Fruit fly (Drosophila melanogaster) whole organism, embryonic: ENCODE data around the gene brat.

Experiments
- Atf-2 ChIP-seq: fragments of 200-800 bp; sonication (Bioruptor generic); optimal IDR thresholded peaks from 2 replicates; lab custom pipeline; 2016; ENCODE audit warnings: missing biosample characterization, missing genetic modification characterization
- B-H2 ChIP-seq: fragments of 200-800 bp; sonication (Bioruptor generic); optimal IDR thresholded peaks from 2 replicates; lab custom pipeline; 2018; ENCODE audit warnings: missing biosample characterization, mild to moderate bottlenecking, missing genetic modification characterization
- CG11723 ChIP-seq: fragments of 200-800 bp; sonication (Bioruptor generic); optimal IDR thresholded peaks from 2 replicates; lab custom pipeline; 2017; ENCODE audit warnings: missing biosample characterization, mild to moderate bottlenecking, missing genetic modification characterization
- CG12744 ChIP-seq: fragments of 200-800 bp; sonication (Bioruptor generic); optimal IDR thresholded peaks from 2 replicates; lab custom pipeline; 2016; ENCODE audit warnings: missing biosample characterization, missing genetic modification characterization
- CG13894 ChIP-seq: fragments of 200-800 bp; sonication (Bioruptor generic); optimal IDR thresholded peaks from 3 replicates; lab custom pipeline; 2018; ENCODE audit warnings: missing biosample characterization, mild to moderate bottlenecking, missing genetic modification characterization, moderate library complexity
- CG15073 ChIP-seq: fragments of 200-800 bp; sonication (Bioruptor generic); optimal IDR thresholded peaks from 2 replicates; lab custom pipeline; 2016; ENCODE audit warnings: missing biosample characterization, missing genetic modification characterization
- CG15601 ChIP-seq: fragments of 200-800 bp; sonication (Bioruptor generic); optimal IDR thresholded peaks from 3 replicates; lab custom pipeline; 2019; ENCODE audit warnings: missing biosample characterization, mild to moderate bottlenecking, missing genetic modification characterization, moderate library complexity
- CG1602 ChIP-seq: fragments of 200-800 bp; sonication (Bioruptor generic); optimal IDR thresholded peaks from 3 replicates; lab custom pipeline; 2016; ENCODE audit warnings: missing biosample characterization, missing genetic modification characterization
- CG1603 ChIP-seq: fragments of 200-800 bp; sonication (Bioruptor generic); optimal IDR thresholded peaks from 2 replicates; lab custom pipeline; 2019; ENCODE audit warnings: missing biosample characterization, mild to moderate bottlenecking, missing genetic modification characterization, moderate library complexity
- CG2116 ChIP-seq: fragments of 200-800 bp; sonication (Bioruptor generic); optimal IDR thresholded peaks from 3 replicates; lab custom pipeline; 2018; ENCODE audit warnings: missing biosample characterization, mild to moderate bottlenecking, missing genetic modification characterization
- CG2202 ChIP-seq: fragments of 200-800 bp; sonication (Bioruptor generic); optimal IDR thresholded peaks from 2 replicates; lab custom pipeline; 2018; ENCODE audit warnings: missing biosample characterization, mild to moderate bottlenecking, missing genetic modification characterization
- CG31388 ChIP-seq: fragments of 200-800 bp; sonication (Bioruptor generic); optimal IDR thresholded peaks from 2 replicates; lab custom pipeline; 2016; ENCODE audit warnings: missing biosample characterization, missing genetic modification characterization
- CG3407 ChIP-seq: fragments of 200-800 bp; sonication (Bioruptor generic); optimal IDR thresholded peaks from 2 replicates; lab custom pipeline; 2018; ENCODE audit warnings: missing biosample characterization, mild to moderate bottlenecking, missing genetic modification characterization
- CG4404 ChIP-seq: fragments of 200-800 bp; sonication (Bioruptor generic); IDR thresholded peaks from 2 replicates; pipeline ENCODE4 v1.3.6; 2022; ENCODE audit warnings: missing biosample characterization, missing genetic modification characterization
- CG4730 ChIP-seq: fragments of 200-800 bp; sonication (Bioruptor generic); IDR thresholded peaks from 2 replicates; pipeline ENCODE4 v1.3.6; 2022; ENCODE audit warnings: missing biosample characterization, missing genetic modification characterization
- CG5180 ChIP-seq: fragments of 200-800 bp; sonication (Bioruptor generic); optimal IDR thresholded peaks from 3 replicates; lab custom pipeline; 2017; ENCODE audit warnings: missing biosample characterization, missing genetic modification characterization, mild to moderate bottlenecking, moderate library complexity, missing genetic modification reagents
- CG5245 ChIP-seq: fragments of 200-800 bp; sonication (Bioruptor generic); optimal IDR thresholded peaks from 3 replicates; lab custom pipeline; 2016; ENCODE audit warnings: missing biosample characterization, missing genetic modification characterization
- CG6689 ChIP-seq: fragments of 200-800 bp; sonication (Bioruptor generic); IDR thresholded peaks from 2 replicates; pipeline ENCODE4 v1.3.6; 2022; ENCODE audit warnings: missing biosample characterization, missing genetic modification characterization
- CG7372 ChIP-seq: fragments of 200-800 bp; sonication (Bioruptor generic); IDR thresholded peaks from 2 replicates; pipeline ENCODE4 v1.3.6; 2022; ENCODE audit warnings: missing biosample characterization, missing genetic modification characterization
- CG7839 ChIP-seq: fragments of 200-800 bp; sonication (Bioruptor generic); optimal IDR thresholded peaks from 3 replicates; lab custom pipeline; 2018; ENCODE audit warnings: missing biosample characterization, mild to moderate bottlenecking, missing genetic modification characterization, moderate library complexity
- CG8359 ChIP-seq: fragments of 200-800 bp; sonication (Bioruptor generic); optimal IDR thresholded peaks from 2 replicates; lab custom pipeline; 2017; ENCODE audit warnings: missing biosample characterization, mild to moderate bottlenecking, missing genetic modification characterization, borderline replicate concordance
- CG9876 ChIP-seq: fragments of 200-800 bp; sonication (Bioruptor generic); optimal IDR thresholded peaks from 2 replicates; lab custom pipeline; 2016; ENCODE audit warnings: missing biosample characterization, missing genetic modification characterization
- CHES-1-like ChIP-seq: fragments of 200-800 bp; sonication (Bioruptor generic); optimal IDR thresholded peaks from 2 replicates; lab custom pipeline; 2016; ENCODE audit warnings: missing biosample characterization, missing genetic modification characterization
- CTCF ChIP-seq: fragments of 200-800 bp; sonication (Bioruptor generic); optimal IDR thresholded peaks from 2 replicates; lab custom pipeline; 2017; ENCODE audit warnings: missing biosample characterization, mild to moderate bottlenecking, missing genetic modification characterization, moderate library complexity
- Chrac-16 ChIP-seq: fragments of 200-800 bp; sonication (Bioruptor generic); optimal IDR thresholded peaks from 3 replicates; lab custom pipeline; 2016; ENCODE audit warnings: missing biosample characterization, missing genetic modification characterization
- Dad ChIP-seq: fragments of 200-800 bp; sonication (Bioruptor generic); optimal IDR thresholded peaks from 3 replicates; lab custom pipeline; 2016; ENCODE audit warnings: missing biosample characterization, missing genetic modification characterization
- Dref ChIP-seq: fragments of 200-800 bp; sonication (Bioruptor generic); IDR thresholded peaks from 2 replicates; pipeline ENCODE4 v1.3.6; 2022; ENCODE audit warnings: missing biosample characterization, missing genetic modification characterization
- Eip74EF ChIP-seq, 2 experiments: fragments of 200-800 bp in 1 of 2; fragments of >200 bp in 1 of 2; sonication (Bioruptor generic) in 1 of 2; optimal IDR thresholded peaks; 2 replicates each; lab custom pipeline; 2017 to 2019; ENCODE audit warnings: missing biosample characterization in 2 of 2, missing genetic modification characterization in 2 of 2, mild to moderate bottlenecking in 1 of 2, moderate library complexity in 1 of 2
- Jarid2 ChIP-seq: fragments of 200-800 bp; sonication (Bioruptor generic); optimal IDR thresholded peaks from 3 replicates; lab custom pipeline; 2017; ENCODE audit warnings: mild to moderate bottlenecking, missing biosample characterization, missing genetic modification reagents, missing genetic modification characterization
- Lim3 ChIP-seq: fragments of 200-800 bp; sonication (Bioruptor generic); IDR thresholded peaks from 2 replicates; pipeline ENCODE4 v1.3.6; 2022; ENCODE audit warnings: missing biosample characterization, missing genetic modification characterization
- Oli ChIP-seq: fragments of 200-800 bp; sonication (Bioruptor generic); optimal IDR thresholded peaks from 2 replicates; lab custom pipeline; 2018; ENCODE audit warnings: missing biosample characterization, mild to moderate bottlenecking, missing genetic modification characterization, moderate library complexity
- Sry-β ChIP-seq: fragments of 200-800 bp; sonication (Bioruptor generic); optimal IDR thresholded peaks from 2 replicates; lab custom pipeline; 2018; ENCODE audit warnings: missing biosample characterization, mild to moderate bottlenecking, missing genetic modification characterization, moderate library complexity
- Tbp ChIP-seq: fragments of >200 bp; optimal IDR thresholded peaks from 2 replicates; lab custom pipeline; 2018; ENCODE audit warnings: missing biosample characterization, missing genetic modification characterization
- YL-1 ChIP-seq: fragments of 200-800 bp; sonication (Bioruptor generic); optimal IDR thresholded peaks from 3 replicates; lab custom pipeline; 2017; ENCODE audit warnings: missing biosample characterization, mild to moderate bottlenecking, missing genetic modification characterization
- bbx ChIP-seq: fragments of 200-800 bp; sonication (Bioruptor generic); IDR thresholded peaks from 2 replicates; pipeline ENCODE4 v1.3.6; 2022; ENCODE audit warnings: missing biosample characterization, missing genetic modification characterization; ENCODE audit not compliant: partially characterized antibody
- chn ChIP-seq: fragments of 200-800 bp; sonication (Bioruptor generic); optimal IDR thresholded peaks from 2 replicates; lab custom pipeline; 2016; ENCODE audit warnings: missing biosample characterization, missing genetic modification characterization
- croc ChIP-seq: fragments of 200-800 bp; sonication (Bioruptor generic); conservative IDR thresholded peaks from 3 replicates; pipeline ENCODE4 v1.3.6; 2022; ENCODE audit warnings: missing biosample characterization, missing genetic modification characterization
- dan ChIP-seq: fragments of 200-800 bp; sonication (Bioruptor generic); IDR thresholded peaks from 2 replicates; pipeline ENCODE4 v1.3.6; 2022; ENCODE audit warnings: missing biosample characterization, missing genetic modification characterization
- dati ChIP-seq: fragments of 200-800 bp; sonication (Bioruptor generic); IDR thresholded peaks from 2 replicates; pipeline ENCODE4 v1.3.6; 2022; ENCODE audit warnings: missing biosample characterization, missing genetic modification characterization
- dimm ChIP-seq: fragments of 200-800 bp; sonication (Bioruptor generic); IDR thresholded peaks from 2 replicates; pipeline ENCODE4 v1.3.6; 2022; ENCODE audit warnings: missing biosample characterization, missing genetic modification characterization
- fd96Cb ChIP-seq: fragments of 200-800 bp; sonication (Bioruptor generic); optimal IDR thresholded peaks from 2 replicates; lab custom pipeline; 2018; ENCODE audit warnings: missing biosample characterization, mild to moderate bottlenecking, missing genetic modification characterization, moderate library complexity
- ham ChIP-seq: fragments of 200-800 bp; sonication (Bioruptor generic); IDR thresholded peaks from 2 replicates; pipeline ENCODE4 v1.3.6; 2022; ENCODE audit warnings: missing biosample characterization, missing genetic modification characterization
- jumu ChIP-seq: fragments of 200-800 bp; sonication (Bioruptor generic); optimal IDR thresholded peaks from 3 replicates; lab custom pipeline; 2016; ENCODE audit warnings: missing biosample characterization, missing genetic modification characterization
- lilli ChIP-seq: fragments of 200-800 bp; sonication (Bioruptor generic); optimal IDR thresholded peaks from 3 replicates; lab custom pipeline; 2016; ENCODE audit warnings: missing biosample characterization, missing genetic modification characterization
- luna ChIP-seq: fragments of 200-800 bp; sonication (Bioruptor generic); optimal IDR thresholded peaks from 2 replicates; lab custom pipeline; 2016; ENCODE audit warnings: missing biosample characterization, missing genetic modification characterization
- salm ChIP-seq: fragments of 200-800 bp; sonication (Bioruptor generic); optimal IDR thresholded peaks from 2 replicates; lab custom pipeline; 2018; ENCODE audit warnings: missing biosample characterization, mild to moderate bottlenecking, missing genetic modification characterization
- schlank ChIP-seq: fragments of 200-800 bp; sonication (Bioruptor generic); optimal IDR thresholded peaks from 2 replicates; lab custom pipeline; 2018; ENCODE audit warnings: missing biosample characterization, mild to moderate bottlenecking, missing genetic modification characterization
- sens-2 ChIP-seq: fragments of 200-800 bp; sonication (Bioruptor generic); IDR thresholded peaks from 2 replicates; pipeline ENCODE4 v1.3.6; 2022; ENCODE audit warnings: missing biosample characterization, missing genetic modification characterization
- sug ChIP-seq: fragments of 200-800 bp; optimal IDR thresholded peaks from 2 replicates; lab custom pipeline; 2019; ENCODE audit warnings: missing biosample characterization, mild to moderate bottlenecking, missing genetic modification characterization, moderate library complexity
- unc-4 ChIP-seq: fragments of 200-800 bp; sonication (Bioruptor generic); IDR thresholded peaks from 2 replicates; pipeline ENCODE4 v1.3.6; 2022; ENCODE audit warnings: missing biosample characterization, missing genetic modification characterization; ENCODE audit not compliant: partially characterized antibody
- wdn ChIP-seq: fragments of 200-800 bp; sonication (Bioruptor generic); IDR thresholded peaks from 2 replicates; pipeline ENCODE4 v1.3.6; 2022; ENCODE audit warnings: missing biosample characterization, missing genetic modification characterization
- zen2 ChIP-seq: fragments of 200-800 bp; sonication (Bioruptor generic); IDR thresholded peaks from 3 replicates; pipeline ENCODE4 v1.3.6; 2022; ENCODE audit warnings: missing biosample characterization, missing genetic modification characterization; ENCODE audit not compliant: partially characterized antibody

The brat gene

dm6 chr2L:19190195-19190594 is 56.6 kb downstream of the brat start, which contains the start of gene drl (continued):
- TF ChIP-seq CG15601 (tag; lab: Kevin White, UChicago) (peak; percentile 9), luna (GFP tag; lab: Kevin White, UChicago) (no peak), zen2 (GFP tag; lab: Robert Waterston, UW) (peak; percentile 43; the same call in 1 of the 3 replicates), fd96Cb (tag; lab: Kevin White, UChicago) (no peak), CG9876 (GFP tag; lab: Kevin White, UChicago) (no peak), CG15073 (GFP tag; lab: Kevin White, UChicago) (no peak), dati (GFP tag; lab: Robert Waterston, UW) (no peak), Sry-β (GFP tag; lab: Kevin White, UChicago) (peak; percentile 34), B-H2 (GFP tag; lab: Kevin White, UChicago) (no peak), CG12744 (GFP tag; lab: Kevin White, UChicago) (peak; percentile 5), CG4404 (no peak), CG11723 (GFP tag; lab: Kevin White, UChicago) (peak; percentile 9), salm (peak; percentile 27), CG7372 (GFP tag; lab: Robert Waterston, UW) (no peak), Oli (tag; lab: Kevin White, UChicago) (no peak), Dad (GFP tag; lab: Kevin White, UChicago) (no peak), Chrac-16 (GFP tag; lab: Kevin White, UChicago) (no peak), wdn (GFP tag; lab: Robert Waterston, UW) (peak; percentile 46; the same call in 1 of the 2 replicates), CTCF (GFP tag; lab: Kevin White, UChicago) (peak; percentile 76), dimm (GFP tag; lab: Robert Waterston, UW) (no peak), ham (GFP tag; lab: Robert Waterston, UW) (no peak), bbx (GFP tag; lab: Robert Waterston, UW) (peak; percentile 71), jumu (no peak), lilli (GFP tag; lab: Kevin White, UChicago) (peak; percentile 4), CG31388 (no peak), CG5180 (GFP tag; lab: Kevin White, UChicago) (peak; percentile 99), CG13894 (no peak), CHES-1-like (GFP tag; lab: Kevin White, UChicago) (peak; percentile 31), Eip74EF (GFP tag; optimal IDR thresholded peaks at IDR 0.05; lab: Kevin White, UChicago) (peak in 1 of 2 experiments; percentile 38), Atf-2 (GFP tag; lab: Kevin White, UChicago) (no peak), YL-1 (GFP tag; lab: Kevin White, UChicago) (no peak), unc-4 (GFP tag; lab: Robert Waterston, UW) (no peak), chn (no peak), CG7839 (tag; lab: Kevin White, UChicago) (no peak), CG2116 (GFP tag; lab: Kevin White, UChicago) (no peak), CG5245 (GFP tag; lab: Kevin White, UChicago) (no peak), sens-2 (peak; percentile 39; the same call in 1 of the 2 replicates), CG1603 (peak; percentile 48), Tbp (GFP tag; lab: Kevin White, UChicago) (no peak), CG3407 (GFP tag; lab: Kevin White, UChicago) (no peak), CG2202 (tag; lab: Kevin White, UChicago) (peak; percentile 0), CG4730 (GFP tag; lab: Robert Waterston, UW) (no peak), Jarid2 (GFP tag; lab: Kevin White, UChicago) (peak; percentile 99), CG8359 (GFP tag; lab: Kevin White, UChicago) (peak; percentile 8), schlank (tag; lab: Kevin White, UChicago) (no peak), croc (GFP tag; lab: Robert Waterston, UW) (no peak), CG6689 (GFP tag; lab: Robert Waterston, UW) (no peak), sug (tag; lab: Kevin White, UChicago) (peak; percentile 15), Lim3 (GFP tag; lab: Robert Waterston, UW) (no peak), dan (GFP tag; lab: Robert Waterston, UW) (no peak), CG1602 (GFP tag; lab: Kevin White, UChicago) (no peak), Dref (no peak)
